Worm (Caenorhabditis elegans): Measurements from ENCODE around the gene pqn-39.

pqn-39 gene

DNA sequence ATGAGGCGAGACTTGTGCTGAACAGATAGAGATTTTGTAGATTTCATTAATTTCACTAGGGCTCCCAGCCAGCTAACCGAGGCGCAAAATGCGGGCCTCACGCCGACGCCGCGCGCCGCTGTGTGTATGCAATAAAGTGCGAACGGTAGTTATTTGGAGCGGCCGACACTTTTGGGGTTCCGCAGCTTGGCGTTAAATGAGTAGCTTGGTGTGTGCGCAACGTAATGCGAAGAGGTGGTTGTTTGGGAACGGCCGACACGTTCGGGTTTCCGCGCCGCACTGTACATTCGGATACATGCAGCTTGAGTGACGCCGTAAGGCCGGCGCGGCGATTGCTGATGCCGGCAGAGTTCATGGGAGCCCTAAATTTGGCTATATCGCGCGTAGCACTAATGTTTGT lies 39.7 kb upstream of the pqn-39 start:
- TF ChIP-seq ceh-22 (tag; optimal IDR thresholded peaks at IDR 0.05), result no peak
- TF ChIP-seq dve-1 (tag; optimal IDR thresholded peaks at IDR 0.05), result no peak
- no peak for TF ChIP-seq ttx-3 (tag; optimal IDR thresholded peaks at IDR 0.05)
- TF ChIP-seq ztf-16 (tag; optimal IDR thresholded peaks at IDR 0.05), result no peak
- TF ChIP-seq pag-3 (tag; optimal IDR thresholded peaks at IDR 0.05; ENCODE audit: borderline replicate concordance), result no peak
- no peak for TF ChIP-seq unc-3 (GFP tag; conservative IDR thresholded peaks at IDR 0.05)
- no peak for TF ChIP-seq unc-3 (tag; optimal IDR thresholded peaks at IDR 0.05)
- no peak for TF ChIP-seq K09A11.1 (tag; optimal IDR thresholded peaks at IDR 0.05; ENCODE audit: insufficient read depth)
- TF ChIP-seq elt-2 (tag; optimal IDR thresholded peaks at IDR 0.05), result no peak
- TF ChIP-seq ets-4 (tag; optimal IDR thresholded peaks at IDR 0.05), result no peak
- TF ChIP-seq hlh-30 (tag; optimal IDR thresholded peaks at IDR 0.05; ENCODE audit: insufficient read depth), result no peak
- TF ChIP-seq pat-9 (tag; optimal IDR thresholded peaks at IDR 0.05), result no peak
- TF ChIP-seq madf-2 (tag; optimal IDR thresholded peaks at IDR 0.05), result no peak
- TF ChIP-seq zip-5 (tag; optimal IDR thresholded peaks at IDR 0.05), result no peak
- TF ChIP-seq C38D4.7 (GFP tag; optimal IDR thresholded peaks at IDR 0.05), result no peak
- no peak for TF ChIP-seq Y22D7AL.16 (tag; optimal IDR thresholded peaks at IDR 0.05)
- no peak for TF ChIP-seq odd-2 (tag; optimal IDR thresholded peaks at IDR 0.05)
- no peak for TF ChIP-seq ceh-6 (GFP tag; optimal IDR thresholded peaks at IDR 0.05)
- TF ChIP-seq pqm-1 (tag; optimal IDR thresholded peaks at IDR 0.05), result no peak
- no peak for TF ChIP-seq pros-1 (tag; optimal IDR thresholded peaks at IDR 0.05)

DNA sequence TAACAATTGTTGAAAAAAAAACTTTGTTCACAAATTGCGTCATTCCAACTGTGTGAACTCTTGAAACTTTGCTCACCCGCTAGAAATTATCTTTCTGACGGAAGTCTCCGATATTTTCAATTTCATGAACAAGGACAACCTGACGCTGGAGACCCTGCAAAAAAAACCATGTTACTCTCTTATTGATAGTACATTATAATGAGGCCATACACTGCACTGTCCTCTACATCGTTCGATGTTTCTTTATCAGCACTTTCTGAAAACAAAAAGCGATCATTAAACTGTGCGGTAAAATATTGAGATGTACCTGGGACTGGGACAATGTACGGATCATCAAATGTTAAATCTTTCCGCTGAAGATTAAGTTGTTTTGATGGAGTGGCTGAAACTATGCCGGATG lies 35.1 kb upstream of the pqn-39 start:
- TF ChIP-seq elt-4 (tag; optimal IDR thresholded peaks at IDR 0.05) (no peak), sox-2 (GFP tag; IDR thresholded peaks at IDR 0.05) (no peak), nfya-1 (tag; optimal IDR thresholded peaks at IDR 0.05) (no peak)

- TF ChIP-seq ama-1 (optimal IDR thresholded peaks at IDR 0.05) (no peak), sdc-2 (tag; optimal IDR thresholded peaks at IDR 0.05) (no peak), ttx-3 (tag; optimal IDR thresholded peaks at IDR 0.05) (no peak), che-1 (tag; optimal IDR thresholded peaks at IDR 0.05) (no peak), pha-4 (tag; optimal IDR thresholded peaks at IDR 0.05) (no peak), ceh-9 (tag; optimal IDR thresholded peaks at IDR 0.05) (no peak), pax-1 (tag; optimal IDR thresholded peaks at IDR 0.05) (no peak), fkh-10 (GFP tag; optimal IDR thresholded peaks at IDR 0.05) (no peak)
Measured at ce11 chrX:14002739-14003138, 34.3 kb upstream of the pqn-39 start.

- no peak for TF ChIP-seq zip-5 (tag; optimal IDR thresholded peaks at IDR 0.05)
- peak; percentile 7 for TF ChIP-seq tbx-2 (tag; optimal IDR thresholded peaks at IDR 0.05)
Measured at ce11 chrX:14001494-14001974, 33.1 kb upstream of the pqn-39 start, which contains the start of gene cytb-5.1. cytb-5.1 (plus strand) TSS chrX:14001924.

DNA sequence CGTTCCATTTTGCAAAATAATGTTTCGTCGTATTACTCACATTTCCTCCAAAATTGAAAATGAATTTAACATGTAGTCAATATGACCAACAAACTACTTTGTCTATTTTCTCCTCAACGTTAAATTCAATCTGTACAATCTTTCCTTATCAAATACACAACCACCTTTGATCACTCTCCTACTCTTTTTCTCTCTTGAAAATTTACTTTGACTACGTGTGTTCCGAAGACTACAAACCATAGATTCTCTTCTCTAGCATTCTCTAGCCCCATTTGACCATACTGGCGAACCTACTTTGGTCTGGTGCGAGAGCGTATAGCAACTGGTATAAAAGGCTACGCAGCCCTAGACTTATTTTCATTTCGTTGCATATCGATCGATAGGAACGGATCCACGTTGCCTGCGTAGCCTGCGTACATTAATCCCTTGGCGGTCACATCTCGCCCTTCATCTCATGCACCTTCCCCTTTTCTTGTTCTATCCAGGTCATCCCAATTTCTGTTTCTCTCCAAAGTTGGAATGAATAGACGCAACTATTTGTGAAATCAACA lies 31.8 kb upstream of the pqn-39 start:
- TF ChIP-seq ceh-30 (tag; optimal IDR thresholded peaks at IDR 0.05), result no peak
- TF ChIP-seq elt-4 (tag; optimal IDR thresholded peaks at IDR 0.05), result no peak
- TF ChIP-seq dve-1 (tag; optimal IDR thresholded peaks at IDR 0.05), result no peak
- TF ChIP-seq elt-2 (tag; optimal IDR thresholded peaks at IDR 0.05), result no peak
- TF ChIP-seq hlh-30 (tag; optimal IDR thresholded peaks at IDR 0.05; ENCODE audit: insufficient read depth), result no peak
- no peak for TF ChIP-seq lin-11 (tag; optimal IDR thresholded peaks at IDR 0.05)
- TF ChIP-seq unc-3 (GFP tag; conservative IDR thresholded peaks at IDR 0.05), result no peak
- TF ChIP-seq unc-3 (tag; optimal IDR thresholded peaks at IDR 0.05), result no peak
- TF ChIP-seq mec-3 (tag; optimal IDR thresholded peaks at IDR 0.05; ENCODE audit: borderline replicate concordance), result no peak
- no peak for TF ChIP-seq unc-42 (tag; optimal IDR thresholded peaks at IDR 0.05)
- TF ChIP-seq ceh-48 (tag; optimal IDR thresholded peaks at IDR 0.05), result no peak
- no peak for TF ChIP-seq tbx-7 (tag; optimal IDR thresholded peaks at IDR 0.05)
- TF ChIP-seq pax-1 (tag; optimal IDR thresholded peaks at IDR 0.05), result no peak
- no peak for TF ChIP-seq ceh-18 (tag; optimal IDR thresholded peaks at IDR 0.05)
- TF ChIP-seq gmeb-2 (tag; optimal IDR thresholded peaks at IDR 0.05), result no peak
- no peak for TF ChIP-seq zip-5 (tag; optimal IDR thresholded peaks at IDR 0.05)
- no peak for TF ChIP-seq pha-4 (tag; optimal IDR thresholded peaks at IDR 0.05)
- no peak for TF ChIP-seq madf-2 (tag; optimal IDR thresholded peaks at IDR 0.05)
- no peak for TF ChIP-seq ztf-16 (tag; optimal IDR thresholded peaks at IDR 0.05)
- no peak for TF ChIP-seq ttx-3 (tag; optimal IDR thresholded peaks at IDR 0.05)
